Worm (Caenorhabditis elegans) whole organism, L4 larva: Measurements from ENCODE around the gene ceh-91.

Experiments used
- D1046.2 ChIP-seq: fragments of 200-800 bp; sonication (Bioruptor generic); IDR thresholded peaks from 2 replicates; pipeline ENCODE4 v1.3.6; 2022; ENCODE audit warnings: missing genetic modification characterization, missing compliant biosample characterization
- F37D6.2 ChIP-seq: sonication (generic microtip); optimal IDR thresholded peaks from 2 replicates; lab custom pipeline; 2016; ENCODE audit warnings: mild to moderate bottlenecking, missing genetic modification characterization, missing compliant biosample characterization
- R02D3.7 ChIP-seq: fragments of 150-350 bp; sonication (generic microtip); optimal IDR thresholded peaks from 3 replicates; lab custom pipeline; 2014; ENCODE audit warnings: missing biosample characterization, missing genetic modification characterization
- Y48G9A.11 ChIP-seq: fragments of 200-800 bp; sonication (Bioruptor generic); IDR thresholded peaks from 2 replicates; pipeline ENCODE4 v1.3.6; 2022; ENCODE audit warnings: missing genetic modification reagents, missing genetic modification characterization, missing compliant biosample characterization
- Y5F2A.4 ChIP-seq: fragments of 200-800 bp; sonication (Bioruptor generic); optimal IDR thresholded peaks from 2 replicates; lab custom pipeline; 2018; ENCODE audit warnings: mild to moderate bottlenecking, missing genetic modification characterization, missing compliant biosample characterization
- ZK337.2 ChIP-seq: fragments of 200-800 bp; sonication (Bioruptor generic); IDR thresholded peaks from 2 replicates; pipeline ENCODE4 v1.3.6; 2022; ENCODE audit warnings: missing genetic modification reagents, missing genetic modification characterization, missing compliant biosample characterization
- ZK546.5 ChIP-seq, 2 experiments: sonication (generic microtip); optimal IDR thresholded peaks; 2 replicates each; lab custom pipeline; 2017; ENCODE audit warnings: missing biosample characterization in 2 of 2, missing genetic modification characterization in 2 of 2
- aly-2 ChIP-seq: sonication (generic microtip); optimal IDR thresholded peaks from 2 replicates; lab custom pipeline; 2018; ENCODE audit warnings: missing biosample characterization, missing genetic modification characterization
- ama-1 ChIP-seq: fragments of 150-350 bp; optimal IDR thresholded peaks from 2 replicates; lab custom pipeline; 2014; ENCODE audit warnings: inconsistent platforms, mixed read lengths
- ceh-32 ChIP-seq: sonication (generic microtip); optimal IDR thresholded peaks from 2 replicates; lab custom pipeline; 2016; ENCODE audit warnings: mild to moderate bottlenecking, missing genetic modification characterization, missing compliant biosample characterization; ENCODE audit not compliant: poor library complexity
- ceh-62 ChIP-seq: sonication (generic microtip); optimal IDR thresholded peaks from 2 replicates; lab custom pipeline; 2017; ENCODE audit warnings: missing biosample characterization, missing genetic modification characterization
- ces-1 ChIP-seq: fragments of 150-350 bp; sonication (generic microtip); optimal IDR thresholded peaks from 4 replicates; lab custom pipeline; 2014; ENCODE audit warnings: missing biosample characterization, missing genetic modification reagents, missing genetic modification characterization
- daf-16 ChIP-seq, 3 experiments: sonication (generic microtip); optimal IDR thresholded peaks; 2 replicates each; lab custom pipeline; 2016 to 2017; ENCODE audit warnings: missing genetic modification characterization in 3 of 3, missing genetic modification reagents in 3 of 3, mild to moderate bottlenecking in 2 of 3, missing compliant biosample characterization in 2 of 3, missing biosample characterization in 1 of 3, moderate library complexity in 1 of 3
- daf-8 ChIP-seq: fragments of 200-800 bp; sonication (Bioruptor generic); IDR thresholded peaks from 2 replicates; pipeline ENCODE4 v1.3.6; 2022; ENCODE audit warnings: missing genetic modification characterization, missing compliant biosample characterization
- dmd-9 ChIP-seq: fragments of 200-800 bp; sonication (Bioruptor generic); IDR thresholded peaks from 2 replicates; pipeline ENCODE4 v1.3.6; 2022; ENCODE audit warnings: missing genetic modification reagents, missing genetic modification characterization, missing compliant biosample characterization
- duxl-1 ChIP-seq: sonication (generic microtip); optimal IDR thresholded peaks from 2 replicates; lab custom pipeline; 2016; ENCODE audit warnings: mild to moderate bottlenecking, missing genetic modification characterization, moderate library complexity, missing compliant biosample characterization; ENCODE audit not compliant: poor library complexity
- egl-43 ChIP-seq: fragments of 200-800 bp; sonication (Bioruptor generic); IDR thresholded peaks from 2 replicates; pipeline ENCODE4 v1.3.6; 2022; ENCODE audit warnings: missing genetic modification reagents, missing genetic modification characterization, missing compliant biosample characterization
- gei-8 ChIP-seq: fragments of 200-800 bp; sonication (Bioruptor generic); optimal IDR thresholded peaks from 2 replicates; lab custom pipeline; 2018; ENCODE audit warnings: mild to moderate bottlenecking, missing genetic modification characterization, missing compliant biosample characterization
- hif-1 ChIP-seq, 2 experiments: sonication (generic microtip); optimal IDR thresholded peaks; 2 replicates each; lab custom pipeline; 2016 to 2017; ENCODE audit warnings: missing compliant biosample characterization in 2 of 2, missing genetic modification characterization in 2 of 2, missing genetic modification reagents in 2 of 2, missing genotype in 2 of 2, mild to moderate bottlenecking in 1 of 2
- hmg-1.1 ChIP-seq: fragments of 200-800 bp; sonication (Bioruptor generic); IDR thresholded peaks from 2 replicates; pipeline ENCODE4 v1.3.6; 2022; ENCODE audit warnings: missing genetic modification reagents, missing genetic modification characterization, missing compliant biosample characterization
- lin-13 ChIP-seq: fragments of 150-350 bp; optimal IDR thresholded peaks from 2 replicates; lab custom pipeline; 2014; ENCODE audit warnings: missing biosample characterization, missing genetic modification reagents, missing genetic modification characterization
- lin-15B ChIP-seq: fragments of 150-350 bp; sonication (generic microtip); optimal IDR thresholded peaks from 3 replicates; lab custom pipeline; 2014; ENCODE audit warnings: missing biosample characterization, missing genetic modification characterization
- lin-29 ChIP-seq: fragments of 200-800 bp; sonication (Bioruptor generic); IDR thresholded peaks from 2 replicates; pipeline ENCODE4 v1.3.6; 2022; ENCODE audit warnings: missing genetic modification reagents, missing genetic modification characterization, missing compliant biosample characterization
- lin-38 ChIP-seq: fragments of 200-800 bp; sonication (Bioruptor generic); IDR thresholded peaks from 2 replicates; pipeline ENCODE4 v1.3.6; 2022; ENCODE audit warnings: missing genetic modification reagents, missing genetic modification characterization, missing compliant biosample characterization
- madf-9 ChIP-seq: fragments of 200-800 bp; sonication (Bioruptor generic); conservative IDR thresholded peaks from 2 replicates; pipeline ENCODE4 v1.3.6; 2022; ENCODE audit warnings: missing genetic modification reagents, missing genetic modification characterization, missing compliant biosample characterization
- mdl-1 ChIP-seq, 2 experiments: fragments of 150-350 bp in 1 of 2; sonication (generic microtip) in 1 of 2; optimal IDR thresholded peaks; 2 replicates each; lab custom pipeline; 2014 to 2017; ENCODE audit warnings: missing biosample characterization in 2 of 2, missing genetic modification characterization in 2 of 2
- mes-2 ChIP-seq: sonication (generic microtip); optimal IDR thresholded peaks from 2 replicates; lab custom pipeline; 2016; ENCODE audit warnings: missing genotype, mild to moderate bottlenecking, missing genetic modification characterization, missing compliant biosample characterization; ENCODE audit not compliant: poor library complexity, severe bottlenecking
- mxl-3 ChIP-seq: fragments of 200-800 bp; sonication (Bioruptor generic); optimal IDR thresholded peaks from 2 replicates; lab custom pipeline; 2018; ENCODE audit warnings: mild to moderate bottlenecking, missing genetic modification characterization, missing compliant biosample characterization
- nhr-111 ChIP-seq: fragments of 200-800 bp; sonication (Bioruptor generic); optimal IDR thresholded peaks from 2 replicates; lab custom pipeline; 2018; ENCODE audit warnings: mild to moderate bottlenecking, missing genetic modification characterization, missing compliant biosample characterization
- nhr-25 ChIP-seq: sonication (generic microtip); optimal IDR thresholded peaks from 2 replicates; lab custom pipeline; 2017; ENCODE audit warnings: missing genetic modification characterization, mild to moderate bottlenecking, missing compliant biosample characterization, antibody characterized with exemption, moderate library complexity, borderline replicate concordance; ENCODE audit not compliant: insufficient read depth
- nhr-77 ChIP-seq: fragments of 150-350 bp; optimal IDR thresholded peaks from 2 replicates; lab custom pipeline; 2014; ENCODE audit warnings: missing biosample characterization, missing genetic modification characterization
- pha-4 ChIP-seq, 2 experiments: fragments of 150-350 bp in 1 of 2; fragments of 200-800 bp in 1 of 2; sonication (Bioruptor generic) in 1 of 2; IDR thresholded peaks in 1 of 2; optimal IDR thresholded peaks in 1 of 2; 2 replicates each; pipeline versions ENCODE4 v1.3.6 to Lab custom; 2014 to 2022; ENCODE audit warnings: missing genetic modification characterization in 2 of 2, missing genetic modification reagents in 2 of 2, missing biosample characterization in 1 of 2, missing compliant biosample characterization in 1 of 2
- pqm-1 ChIP-seq: sonication (generic microtip); optimal IDR thresholded peaks from 2 replicates; lab custom pipeline; 2017; ENCODE audit warnings: missing biosample characterization, missing genetic modification characterization
- rbr-2 ChIP-seq: sonication (generic microtip); optimal IDR thresholded peaks from 2 replicates; lab custom pipeline; 2016; ENCODE audit warnings: missing genotype, missing genetic modification characterization, missing compliant biosample characterization
- sdz-12 ChIP-seq: fragments of 200-800 bp; sonication (Bioruptor generic); optimal IDR thresholded peaks from 2 replicates; lab custom pipeline; 2018; ENCODE audit warnings: mild to moderate bottlenecking, missing genetic modification characterization, missing compliant biosample characterization
- set-16 ChIP-seq: fragments of 200-800 bp; sonication (Bioruptor generic); IDR thresholded peaks from 2 replicates; pipeline ENCODE4 v1.3.6; 2022; ENCODE audit warnings: missing genetic modification reagents, missing genetic modification characterization, missing compliant biosample characterization
- snpc-1.2 ChIP-seq: fragments of 200-800 bp; sonication (Bioruptor generic); IDR thresholded peaks from 2 replicates; pipeline ENCODE4 v1.3.6; 2022; ENCODE audit warnings: missing genetic modification reagents, missing genetic modification characterization, missing compliant biosample characterization
- spr-3 ChIP-seq: fragments of 200-800 bp; sonication (Bioruptor generic); optimal IDR thresholded peaks from 2 replicates; lab custom pipeline; 2018; ENCODE audit warnings: mild to moderate bottlenecking, missing genetic modification characterization, missing compliant biosample characterization
- tag-97 ChIP-seq: fragments of 200-800 bp; sonication (Bioruptor generic); IDR thresholded peaks from 2 replicates; pipeline ENCODE4 v1.3.6; 2022; ENCODE audit warnings: missing genetic modification characterization, missing compliant biosample characterization
- unc-62 ChIP-seq, 3 experiments: fragments of 150-350 bp in 1 of 3; sonication (generic microtip); optimal IDR thresholded peaks in 2 of 3; peaks in 1 of 3; 1 replicate in 1 of 3; 2 replicates in 2 of 3; lab custom pipeline; 2014 to 2017; ENCODE audit warnings: missing biosample characterization in 3 of 3, missing genetic modification characterization in 3 of 3, missing genetic modification reagents in 3 of 3, missing genotype in 1 of 3
- zag-1 ChIP-seq: fragments of 150-350 bp; optimal IDR thresholded peaks from 2 replicates; lab custom pipeline; 2014; ENCODE audit warnings: missing biosample characterization, missing genetic modification characterization
- zfp-3 ChIP-seq: fragments of 200-800 bp; sonication (Bioruptor generic); conservative IDR thresholded peaks from 2 replicates; pipeline ENCODE4 v1.3.6; 2022; ENCODE audit warnings: missing genetic modification reagents, missing genetic modification characterization, missing compliant biosample characterization
- zip-11 ChIP-seq: fragments of 200-800 bp; sonication (Bioruptor generic); IDR thresholded peaks from 2 replicates; pipeline ENCODE4 v1.3.6; 2022; ENCODE audit warnings: missing genetic modification characterization, missing compliant biosample characterization
- ztf-11 ChIP-seq: fragments of 150-350 bp; optimal IDR thresholded peaks from 2 replicates; lab custom pipeline; 2014; ENCODE audit warnings: missing biosample characterization, missing genetic modification characterization

Gene ceh-91

ce11 chrIII:11627631-11628030, 11.1 kb downstream of the ceh-91 start:
- TF ChIP-seq snpc-1.2 (GFP tag; lab: Robert Waterston, UW) = no peak
- no peak for TF ChIP-seq daf-8 (GFP tag; lab: Robert Waterston, UW)
- TF ChIP-seq ZK546.5 (tag; optimal IDR thresholded peaks at IDR 0.05; lab: Kevin White, UChicago) = no peak
- TF ChIP-seq ceh-32 (tag; lab: Kevin White, UChicago) = no peak
- no peak for TF ChIP-seq hmg-1.1 (GFP tag; lab: Robert Waterston, UW)
- no peak for TF ChIP-seq ceh-62 (tag; lab: Kevin White, UChicago)
- TF ChIP-seq nhr-77 = no peak
- no peak for TF ChIP-seq lin-13 (GFP tag; lab: Kevin White, UChicago)
- TF ChIP-seq tag-97 = no peak
- no peak for TF ChIP-seq D1046.2 (GFP tag; lab: Robert Waterston, UW)
- 0 out of 2 replicates have a peak, but pooled peaks have one; percentile 22 for TF ChIP-seq lin-29 (GFP tag; lab: Robert Waterston, UW)
- TF ChIP-seq zip-11 (GFP tag; lab: Robert Waterston, UW) = no peak
- TF ChIP-seq pqm-1 (tag; lab: Kevin White, UChicago) = no peak
- TF ChIP-seq mes-2 (tag; lab: Kevin White, UChicago) = no peak
- TF ChIP-seq spr-3 (GFP tag; lab: Kevin White, UChicago) = no peak
- TF ChIP-seq rbr-2 (tag; lab: Kevin White, UChicago) = no peak
- no peak for TF ChIP-seq F37D6.2
- TF ChIP-seq dmd-9 (GFP tag; lab: Robert Waterston, UW) = no peak
- no peak for TF ChIP-seq mdl-1 (tag; optimal IDR thresholded peaks at IDR 0.05; lab: Kevin White, UChicago)
- TF ChIP-seq zfp-3 (GFP tag; lab: Robert Waterston, UW) = no peak
- TF ChIP-seq duxl-1 (tag; lab: Kevin White, UChicago) = peak; percentile 24
- no peak for TF ChIP-seq nhr-25
- no peak for TF ChIP-seq hif-1 (tag; optimal IDR thresholded peaks at IDR 0.05; lab: Kevin White, UChicago)
- TF ChIP-seq unc-62 (GFP tag; optimal IDR thresholded peaks at IDR 0.05 in 1 of 2; lab: Kevin White, UChicago) = no peak
- TF ChIP-seq unc-62 (tag; optimal IDR thresholded peaks at IDR 0.05; lab: Kevin White, UChicago) = no peak
- no peak for TF ChIP-seq lin-38
- TF ChIP-seq nhr-111 (GFP tag; lab: Kevin White, UChicago) = no peak
- no peak for TF ChIP-seq sdz-12 (GFP tag; lab: Kevin White, UChicago)
- TF ChIP-seq ama-1 (lab: Kevin White, UChicago) = no peak
- TF ChIP-seq set-16 (GFP tag; lab: Robert Waterston, UW) = peak; percentile 68
- TF ChIP-seq mxl-3 = peak; percentile 56
- TF ChIP-seq madf-9 (GFP tag; lab: Robert Waterston, UW) = no peak
- TF ChIP-seq gei-8 = no peak
- TF ChIP-seq ces-1 (GFP tag; lab: Kevin White, UChicago) = no peak
- no peak for TF ChIP-seq aly-2 (tag; lab: Kevin White, UChicago)
- TF ChIP-seq pha-4 (GFP tag; IDR thresholded peaks at IDR 0.05; lab: Robert Waterston, UW) = no peak
- no peak for TF ChIP-seq pha-4 (tag; optimal IDR thresholded peaks at IDR 0.05; lab: Kevin White, UChicago)
- no peak for TF ChIP-seq Y48G9A.11 (GFP tag; lab: Robert Waterston, UW)
- no peak for TF ChIP-seq R02D3.7 (tag; lab: Kevin White, UChicago)
- TF ChIP-seq ZK337.2 = no peak
- TF ChIP-seq lin-15B (tag; lab: Kevin White, UChicago) = no peak
- TF ChIP-seq Y5F2A.4 (GFP tag; lab: Kevin White, UChicago) = no peak
- no peak for TF ChIP-seq daf-16 (GFP tag; optimal IDR thresholded peaks at IDR 0.05; lab: Kevin White, UChicago)
- TF ChIP-seq daf-16 (tag; optimal IDR thresholded peaks at IDR 0.05; lab: Kevin White, UChicago) = no peak
- no peak for TF ChIP-seq zag-1 (tag; lab: Kevin White, UChicago)
- no peak for TF ChIP-seq ztf-11 (tag; lab: Kevin White, UChicago)
- TF ChIP-seq egl-43 (GFP tag; lab: Robert Waterston, UW) = peak; percentile 58; the same call in 1 of the 2 replicates
